Worm (Caenorhabditis elegans) whole organism, young adult: ENCODE data around the gene ZC443.7.

Experiments
- F37B4.10 ChIP-seq: fragments of 200-800 bp; sonication (Bioruptor generic); IDR thresholded peaks from 2 replicates; pipeline ENCODE4 v1.3.6; 2022; ENCODE audit warnings: missing genetic modification characterization, missing compliant biosample characterization
- F39B2.1 ChIP-seq: fragments of 200-800 bp; sonication (Bioruptor generic); IDR thresholded peaks from 2 replicates; pipeline ENCODE4 v1.3.6; 2022; ENCODE audit warnings: missing genetic modification reagents, missing genetic modification characterization, missing compliant biosample characterization
- F52B5.7 ChIP-seq: sonication (generic microtip); optimal IDR thresholded peaks from 2 replicates; lab custom pipeline; 2016; ENCODE audit warnings: mild to moderate bottlenecking, missing genetic modification characterization, missing compliant biosample characterization
- snpc-1.1 ChIP-seq: sonication (generic microtip); optimal IDR thresholded peaks from 2 replicates; lab custom pipeline; 2017; ENCODE audit warnings: missing genetic modification characterization, mild to moderate bottlenecking, missing compliant biosample characterization, antibody characterized with exemption, moderate library complexity, missing genotype, missing genetic modification reagents; ENCODE audit not compliant: insufficient read depth
- snpc-4 ChIP-seq, 5 experiments: fragments of 150-350 bp in 1 of 5; sonication (generic microtip) in 4 of 5; optimal IDR thresholded peaks; 2 replicates each; lab custom pipeline; 2014 to 2018; ENCODE audit warnings: missing genetic modification characterization in 5 of 5, missing biosample characterization in 3 of 5, antibody characterized with exemption in 2 of 5, mild to moderate bottlenecking in 2 of 5, missing compliant biosample characterization in 2 of 5, missing genotype in 2 of 5, moderate library complexity in 2 of 5, missing genetic modification reagents in 1 of 5
- tbp1 ChIP-seq: fragments of 200-800 bp; sonication (Bioruptor generic); optimal IDR thresholded peaks from 2 replicates; lab custom pipeline; 2018; ENCODE audit warnings: mild to moderate bottlenecking, missing genetic modification characterization, missing compliant biosample characterization

ce11 chrV:12806190-12806589 lies at the start of gene ZC443.7:
- TF ChIP-seq F52B5.7 (tag; lab: Kevin White, UChicago): no peak
- TF ChIP-seq snpc-4 (GFP tag; optimal IDR thresholded peaks at IDR 0.05; lab: Kevin White, UChicago): no peak
- TF ChIP-seq snpc-4 (tag; optimal IDR thresholded peaks at IDR 0.05; lab: Kevin White, UChicago): no peak
- TF ChIP-seq F37B4.10 (GFP tag; lab: Robert Waterston, UW): no peak
- no peak for TF ChIP-seq tbp1 (GFP tag; lab: Kevin White, UChicago)
- TF ChIP-seq F39B2.1 (GFP tag; lab: Robert Waterston, UW): no peak
- TF ChIP-seq snpc-1.1 (tag; lab: Kevin White, UChicago): no peak
